Worm (Caenorhabditis elegans): ENCODE results near the gene F21D12.3.

DNA sequence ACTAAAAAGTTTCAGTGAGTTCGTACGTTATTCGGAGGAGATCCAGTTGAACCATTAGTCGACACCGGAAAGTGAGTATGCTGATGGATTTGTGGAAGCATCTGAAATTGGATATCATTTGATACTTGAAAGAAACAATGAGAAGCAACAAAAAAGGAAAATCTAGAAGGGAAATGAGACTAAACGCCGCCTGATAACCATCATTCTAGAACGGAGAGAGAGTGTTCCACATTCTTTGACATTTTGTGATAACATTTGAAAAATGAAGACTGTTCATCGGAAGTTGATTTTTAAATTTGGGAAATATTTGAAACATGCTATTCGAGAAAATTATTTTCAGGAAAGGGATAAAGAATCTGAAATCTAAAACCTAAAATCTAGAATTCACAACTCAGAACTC is 7.4 kb upstream of the F21D12.3 start, which contains the start of gene npax-1:
- TF ChIP-seq zag-1 (tag; optimal IDR thresholded peaks at IDR 0.05) (no peak), nhr-237 (tag; optimal IDR thresholded peaks at IDR 0.05) (no peak), ceh-16 (tag; optimal IDR thresholded peaks at IDR 0.05) (no peak), nhr-11 (tag; optimal IDR thresholded peaks at IDR 0.05) (no peak), fkh-10 (GFP tag; optimal IDR thresholded peaks at IDR 0.05) (no peak), pha-4 (tag; optimal IDR thresholded peaks at IDR 0.05) (no peak), tbx-2 (tag; optimal IDR thresholded peaks at IDR 0.05) (no peak), ceh-82 (tag; optimal IDR thresholded peaks at IDR 0.05) (no peak), mdl-1 (tag; optimal IDR thresholded peaks at IDR 0.05) (no peak), ztf-11 (tag; optimal IDR thresholded peaks at IDR 0.05) (no peak), snpc-4 (tag; optimal IDR thresholded peaks at IDR 0.05) (no peak), egl-27 (tag; optimal IDR thresholded peaks at IDR 0.05) (no peak)
